Worm (Caenorhabditis elegans): ENCODE results near the gene max-2.

Gene max-2

ce11 chrII:13030051-13030437, 4.4 kb upstream of the max-2 start:
- TF ChIP-seq lsy-2 (tag; optimal IDR thresholded peaks at IDR 0.05) (no peak), unc-39 (tag; optimal IDR thresholded peaks at IDR 0.05) (no peak), ham-2 (GFP tag; optimal IDR thresholded peaks at IDR 0.05) (peak; percentile 9), cnd-1 (tag; optimal IDR thresholded peaks at IDR 0.05) (peak; percentile 53), hlh-1 (tag; optimal IDR thresholded peaks at IDR 0.05) (peak; percentile 24), sptf-1 (tag; optimal IDR thresholded peaks at IDR 0.05) (peak; percentile 21), bed-3 (GFP tag; optimal IDR thresholded peaks at IDR 0.05) (no peak), unc-62 (GFP tag; optimal IDR thresholded peaks at IDR 0.05) (peak; percentile 35), ces-1 (GFP tag; optimal IDR thresholded peaks at IDR 0.05) (peak; percentile 33), unc-120 (tag; optimal IDR thresholded peaks at IDR 0.05; ENCODE audit: poor library complexity, severe bottlenecking) (peak; percentile 36)

- TF ChIP-seq ceh-39 (tag; optimal IDR thresholded peaks at IDR 0.05) (no peak), ztf-11 (tag; optimal IDR thresholded peaks at IDR 0.05) (no peak), unc-62 (GFP tag; optimal IDR thresholded peaks at IDR 0.05) (no peak), snpc-4 (tag; optimal IDR thresholded peaks at IDR 0.05) (no peak), cnd-1 (tag; optimal IDR thresholded peaks at IDR 0.05) (no peak), ceh-83 (GFP tag; optimal IDR thresholded peaks at IDR 0.05) (no peak), lin-32 (GFP tag; optimal IDR thresholded peaks at IDR 0.05) (no peak)
Measured at ce11 chrII:13029290-13030050, 3.8 kb upstream of the max-2 start.

ce11 chrII:13023518-13023917, 2.1 kb downstream of the max-2 start:
- TF ChIP-seq snpc-4 (tag; optimal IDR thresholded peaks at IDR 0.05) = no peak
- TF ChIP-seq sptf-1 (tag; optimal IDR thresholded peaks at IDR 0.05) = no peak
- no peak for TF ChIP-seq tbx-8 (GFP tag; optimal IDR thresholded peaks at IDR 0.05)
- TF ChIP-seq zip-8 (tag; optimal IDR thresholded peaks at IDR 0.05) = no peak
- no peak for TF ChIP-seq flh-1 (GFP tag; optimal IDR thresholded peaks at IDR 0.05)

ce11 chrII:13022555-13022954, 3.1 kb downstream of the max-2 start:
- TF ChIP-seq unc-39 (tag; optimal IDR thresholded peaks at IDR 0.05) (no peak), unc-62 (GFP tag; optimal IDR thresholded peaks at IDR 0.05) (no peak), elt-1 (tag; optimal IDR thresholded peaks at IDR 0.05; ENCODE audit: borderline replicate concordance, insufficient read depth) (no peak), M03D4.4 (tag; optimal IDR thresholded peaks at IDR 0.05) (no peak), mls-2 (tag; optimal IDR thresholded peaks at IDR 0.05) (no peak), mep-1 (tag; optimal IDR thresholded peaks at IDR 0.05) (no peak), bed-3 (GFP tag; optimal IDR thresholded peaks at IDR 0.05) (no peak), zip-8 (tag; optimal IDR thresholded peaks at IDR 0.05) (no peak), lin-13 (tag; optimal IDR thresholded peaks at IDR 0.05) (no peak), nhr-76 (tag; optimal IDR thresholded peaks at IDR 0.05) (no peak), lin-32 (GFP tag; optimal IDR thresholded peaks at IDR 0.05) (no peak), mab-5 (tag; optimal IDR thresholded peaks at IDR 0.05) (no peak), hlh-1 (tag; optimal IDR thresholded peaks at IDR 0.05) (no peak), drap-1 (GFP tag; optimal IDR thresholded peaks at IDR 0.05) (no peak), elt-3 (tag; optimal IDR thresholded peaks at IDR 0.05) (no peak)

DNA sequence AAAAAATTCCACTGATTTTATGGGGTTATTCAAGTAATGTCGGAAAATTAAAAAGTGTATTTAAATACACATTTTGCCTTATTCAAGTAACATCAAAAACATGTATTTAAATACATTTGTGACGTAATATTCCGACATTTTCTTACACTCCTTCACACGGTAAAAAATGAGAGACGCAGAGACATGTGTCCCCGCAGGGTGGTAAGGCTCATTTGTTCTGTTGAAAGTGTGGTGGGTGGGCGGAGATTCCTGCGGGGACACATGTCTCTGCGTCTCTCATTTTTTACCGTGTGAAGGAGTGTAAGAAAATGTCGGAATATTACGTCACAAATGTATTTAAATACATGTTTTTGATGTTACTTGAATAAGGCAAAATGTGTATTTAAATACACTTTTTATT, 9.3 kb downstream of the max-2 start:
- peak; percentile 2 for TF ChIP-seq lsy-2 (tag; optimal IDR thresholded peaks at IDR 0.05)
- peak; percentile 5 for TF ChIP-seq ces-1 (GFP tag; optimal IDR thresholded peaks at IDR 0.05)

DNA sequence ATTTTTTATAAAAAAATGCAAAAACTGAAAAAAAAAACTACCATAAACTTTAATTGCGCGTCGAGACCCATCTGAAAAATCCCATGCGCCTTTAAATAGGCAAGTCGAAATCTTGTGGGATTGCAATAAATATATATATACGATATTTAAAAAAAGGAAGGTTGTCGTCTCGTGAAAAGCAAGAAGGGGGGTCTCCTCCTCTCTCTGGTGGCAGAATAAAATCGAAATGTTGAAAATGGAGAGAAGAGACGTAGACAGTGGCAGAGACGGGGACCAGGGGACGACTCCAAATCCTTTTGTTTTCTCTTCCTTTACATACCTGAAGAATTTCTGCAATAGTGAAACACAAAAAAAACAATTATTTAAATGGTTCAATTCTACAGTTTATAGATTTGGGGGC, 11.7 kb downstream of the max-2 start, which contains the start of gene F18A11.5:
F18A11.5 (minus strand) TSS at position 321 of the 400 bp plus-strand sequence.
- TF ChIP-seq cnd-1 (tag; optimal IDR thresholded peaks at IDR 0.05) (no peak), tbx-8 (GFP tag; optimal IDR thresholded peaks at IDR 0.05) (no peak), nhr-2 (tag; optimal IDR thresholded peaks at IDR 0.05) (no peak), zip-8 (tag; optimal IDR thresholded peaks at IDR 0.05) (no peak), lin-32 (GFP tag; optimal IDR thresholded peaks at IDR 0.05) (no peak)

All from whole organism, mixed stage, embryonic.